Fruit fly (Drosophila melanogaster) whole organism, prepupa: ENCODE measurements around the gene Polr2H.
A peak's percentile ranks its signal among the peaks of the same experiment; 100 is the strongest.

Source experiments
- CG10669 ChIP-seq: fragments of 200-800 bp; sonication (Bioruptor generic); optimal IDR thresholded peaks from 3 replicates; lab custom pipeline; 2018; ENCODE audit warnings: missing biosample characterization, mild to moderate bottlenecking, missing genetic modification characterization, moderate library complexity
- CG11294 ChIP-seq: fragments of 200-800 bp; sonication (Bioruptor generic); IDR thresholded peaks from 2 replicates; pipeline ENCODE4 v1.3.6; 2022; ENCODE audit warnings: missing biosample characterization, missing genetic modification characterization
- CG11902 ChIP-seq: fragments of 200-800 bp; sonication (Bioruptor generic); optimal IDR thresholded peaks from 3 replicates; lab custom pipeline; 2016; ENCODE audit warnings: missing biosample characterization, missing genetic modification characterization
- CG1621 ChIP-seq: fragments of 200-800 bp; sonication (Bioruptor generic); optimal IDR thresholded peaks from 3 replicates; lab custom pipeline; 2018; ENCODE audit warnings: missing biosample characterization, mild to moderate bottlenecking, missing genetic modification characterization
- CG3032 ChIP-seq: fragments of 200-800 bp; optimal IDR thresholded peaks from 2 replicates; lab custom pipeline; 2019; ENCODE audit warnings: missing biosample characterization, mild to moderate bottlenecking, missing genetic modification characterization, moderate library complexity
- CG3919 ChIP-seq: fragments of 200-800 bp; sonication (Bioruptor generic); optimal IDR thresholded peaks from 3 replicates; lab custom pipeline; 2016; ENCODE audit warnings: missing biosample characterization, missing genetic modification characterization
- CG6163 ChIP-seq: fragments of 200-800 bp; sonication (Bioruptor generic); IDR thresholded peaks from 3 replicates; pipeline ENCODE4 v1.3.6; 2022; ENCODE audit warnings: missing biosample characterization, missing genetic modification characterization
- CG6792 ChIP-seq: fragments of 200-800 bp; sonication (Bioruptor generic); optimal IDR thresholded peaks from 3 replicates; lab custom pipeline; 2016; ENCODE audit warnings: missing biosample characterization, missing genetic modification characterization
- CG6808 ChIP-seq: fragments of 200-800 bp; sonication (Bioruptor generic); optimal IDR thresholded peaks from 3 replicates; lab custom pipeline; 2017; ENCODE audit warnings: missing biosample characterization, missing genetic modification characterization, mild to moderate bottlenecking, moderate library complexity, missing genetic modification reagents
- CG6854 ChIP-seq: fragments of 200-800 bp; sonication (Bioruptor generic); optimal IDR thresholded peaks from 2 replicates; lab custom pipeline; 2017; ENCODE audit warnings: missing biosample characterization, mild to moderate bottlenecking, missing genetic modification characterization
- CG7368 ChIP-seq: fragments of 200-800 bp; sonication (Bioruptor generic); optimal IDR thresholded peaks from 3 replicates; lab custom pipeline; 2016; ENCODE audit warnings: missing biosample characterization, missing genetic modification characterization
- CG9139 ChIP-seq: fragments of 200-800 bp; sonication (Bioruptor generic); optimal IDR thresholded peaks from 3 replicates; lab custom pipeline; 2017; ENCODE audit warnings: missing biosample characterization, mild to moderate bottlenecking, missing genetic modification characterization
- Eip78C ChIP-seq: fragments of 200-800 bp; sonication (Bioruptor generic); peaks from one replicate; lab custom pipeline; 2016; ENCODE audit warnings: missing biosample characterization, missing genetic modification characterization
- Eip93F ChIP-seq: fragments of 200-800 bp; sonication (Bioruptor generic); optimal IDR thresholded peaks from 2 replicates; lab custom pipeline; 2016; ENCODE audit warnings: missing biosample characterization, mild to moderate bottlenecking, missing genetic modification characterization
- Ets21C ChIP-seq: fragments of 200-800 bp; sonication (Bioruptor generic); optimal IDR thresholded peaks from 3 replicates; lab custom pipeline; 2016; ENCODE audit warnings: missing biosample characterization, missing genetic modification characterization
- Gug ChIP-seq: fragments of 200-800 bp; sonication (Bioruptor generic); IDR thresholded peaks from 2 replicates; pipeline ENCODE4 v1.3.6; 2022; ENCODE audit warnings: missing biosample characterization, missing genetic modification characterization
- Hr39 ChIP-seq: fragments of 200-800 bp; sonication (Bioruptor generic); optimal IDR thresholded peaks from 2 replicates; lab custom pipeline; 2016; ENCODE audit warnings: missing biosample characterization, missing genetic modification characterization
- Hr4 ChIP-seq: fragments of 200-800 bp; sonication (Bioruptor generic); optimal IDR thresholded peaks from 3 replicates; lab custom pipeline; 2016; ENCODE audit warnings: missing biosample characterization, missing genetic modification characterization
- Lpt ChIP-seq: fragments of 200-800 bp; sonication (Bioruptor generic); optimal IDR thresholded peaks from 3 replicates; lab custom pipeline; 2016; ENCODE audit warnings: missing biosample characterization, missing genetic modification characterization
- OdsH ChIP-seq: fragments of 200-800 bp; sonication (Bioruptor generic); optimal IDR thresholded peaks from 3 replicates; lab custom pipeline; 2016; ENCODE audit warnings: missing biosample characterization, missing genetic modification characterization
- Smox ChIP-seq: fragments of 200-800 bp; sonication (Bioruptor generic); optimal IDR thresholded peaks from 3 replicates; lab custom pipeline; 2016; ENCODE audit warnings: missing biosample characterization, missing genetic modification characterization
- Sox102F ChIP-seq: fragments of 200-800 bp; sonication (Bioruptor generic); optimal IDR thresholded peaks from 2 replicates; lab custom pipeline; 2016; ENCODE audit warnings: missing biosample characterization, mild to moderate bottlenecking, missing genetic modification characterization
- Sox15 ChIP-seq: fragments of 200-800 bp; sonication (Bioruptor generic); optimal IDR thresholded peaks from 3 replicates; lab custom pipeline; 2016; ENCODE audit warnings: missing biosample characterization, missing genetic modification characterization
- dac ChIP-seq: fragments of 200-800 bp; sonication (Bioruptor generic); optimal IDR thresholded peaks from 2 replicates; lab custom pipeline; 2017; ENCODE audit warnings: missing biosample characterization, mild to moderate bottlenecking, missing genetic modification characterization
- dsx ChIP-seq: fragments of 200-800 bp; optimal IDR thresholded peaks from 3 replicates; lab custom pipeline; 2019; ENCODE audit warnings: missing biosample characterization, mild to moderate bottlenecking, missing genetic modification characterization, moderate library complexity; ENCODE audit not compliant: poor library complexity, severe bottlenecking
- fd59A ChIP-seq: fragments of 200-800 bp; sonication (Bioruptor generic); optimal IDR thresholded peaks from 2 replicates; lab custom pipeline; 2017; ENCODE audit warnings: missing biosample characterization, mild to moderate bottlenecking, missing genetic modification characterization, missing genetic modification reagents
- fkh ChIP-seq: fragments of 200-800 bp; sonication (Bioruptor generic); optimal IDR thresholded peaks from 3 replicates; lab custom pipeline; 2017; ENCODE audit warnings: missing biosample characterization, mild to moderate bottlenecking, missing genetic modification characterization, moderate library complexity
- lz ChIP-seq: fragments of 200-800 bp; sonication (Bioruptor generic); optimal IDR thresholded peaks from 3 replicates; lab custom pipeline; 2016; ENCODE audit warnings: missing biosample characterization, missing genetic modification characterization
- salr ChIP-seq, 2 experiments: fragments of 200-800 bp; sonication (Bioruptor generic); optimal IDR thresholded peaks; 3 replicates each; lab custom pipeline; 2016 to 2018; ENCODE audit warnings: missing biosample characterization in 2 of 2, missing genetic modification characterization in 2 of 2, mild to moderate bottlenecking in 1 of 2
- spab ChIP-seq: fragments of 200-800 bp; sonication (Bioruptor generic); optimal IDR thresholded peaks from 2 replicates; lab custom pipeline; 2017; ENCODE audit warnings: missing biosample characterization, mild to moderate bottlenecking, missing genetic modification characterization, missing genetic modification reagents
- ss ChIP-seq, 2 experiments: fragments of 200-800 bp; sonication (Bioruptor generic); optimal IDR thresholded peaks; 2 replicates in 1 of 2; 3 replicates in 1 of 2; lab custom pipeline; 2017 to 2018; ENCODE audit warnings: mild to moderate bottlenecking in 2 of 2, missing biosample characterization in 2 of 2, missing genetic modification characterization in 2 of 2, moderate library complexity in 1 of 2
- svp ChIP-seq: fragments of 200-800 bp; sonication (Bioruptor generic); peaks from one replicate; lab custom pipeline; 2016; ENCODE audit warnings: missing biosample characterization, missing genetic modification characterization
- topi ChIP-seq: fragments of 200-800 bp; sonication (Bioruptor generic); optimal IDR thresholded peaks from 3 replicates; lab custom pipeline; 2016; ENCODE audit warnings: missing biosample characterization, missing genetic modification characterization
- vri ChIP-seq: fragments of 200-800 bp; sonication (Bioruptor generic); optimal IDR thresholded peaks from 3 replicates; lab custom pipeline; 2016; ENCODE audit warnings: missing biosample characterization, mild to moderate bottlenecking, missing genetic modification characterization

Gene Polr2H

dm6 chr3L:21685753-21686152 is 43.0 kb upstream of the Polr2H start (continued):
- TF ChIP-seq CG1621 (tag; lab: Kevin White, UChicago): peak; percentile 70
- peak; percentile 92 for TF ChIP-seq CG6808 (GFP tag; lab: Kevin White, UChicago)
- TF ChIP-seq CG6792 (GFP tag; lab: Kevin White, UChicago): peak; percentile 66
- peak; percentile 34 for TF ChIP-seq Sox15
- peak; percentile 73 for TF ChIP-seq CG3919 (GFP tag; lab: Kevin White, UChicago)
- TF ChIP-seq dac: no peak
- TF ChIP-seq CG3032: peak; percentile 93
- TF ChIP-seq Ets21C (GFP tag; lab: Kevin White, UChicago): no peak
- peak; percentile 13 for TF ChIP-seq CG11902 (GFP tag; lab: Kevin White, UChicago)
- peak; percentile 72 for TF ChIP-seq CG9139 (GFP tag; lab: Kevin White, UChicago)
- 0 out of 3 replicates have a peak, but pooled peaks have one; percentile 25 for TF ChIP-seq CG6163
- no peak for TF ChIP-seq vri (GFP tag; lab: Kevin White, UChicago)
- TF ChIP-seq spab (GFP tag; lab: Kevin White, UChicago): peak; percentile 89
- peak; percentile 67 to 83 for TF ChIP-seq salr (GFP tag; optimal IDR thresholded peaks at IDR 0.05; lab: Kevin White, UChicago)
- TF ChIP-seq lz (GFP tag; lab: Kevin White, UChicago): peak; percentile 19
- no peak; the same call in 1 of the 2 replicates for TF ChIP-seq CG11294 (GFP tag; lab: Robert Waterston, UW)
- no peak for TF ChIP-seq Sox102F (GFP tag; lab: Kevin White, UChicago)
- peak; percentile 88 for TF ChIP-seq dsx (GFP tag; lab: Kevin White, UChicago)
- TF ChIP-seq CG6854 (GFP tag; lab: Kevin White, UChicago): no peak
- TF ChIP-seq CG7368: peak; percentile 67
- peak; percentile 89 for TF ChIP-seq CG10669
- TF ChIP-seq Eip93F (GFP tag; lab: Kevin White, UChicago): no peak
- TF ChIP-seq fd59A (GFP tag; lab: Kevin White, UChicago): peak; percentile 91
- peak; percentile 11 for TF ChIP-seq Hr39 (GFP tag; lab: Kevin White, UChicago)
- TF ChIP-seq Lpt (GFP tag; lab: Kevin White, UChicago): peak; percentile 58
- TF ChIP-seq Hr4: peak; percentile 32
- TF ChIP-seq, all 60 proteins: peak for 42

dm6 chr3L:21688607-21689129 is 40.1 kb upstream of the Polr2H start:
- TF ChIP-seq Eip93F (GFP tag; lab: Kevin White, UChicago) (no peak), CG3919 (GFP tag; lab: Kevin White, UChicago) (no peak), svp (GFP tag; lab: Kevin White, UChicago) (peak; percentile 53), fd59A (GFP tag; lab: Kevin White, UChicago) (peak; percentile 1), OdsH (GFP tag; lab: Kevin White, UChicago) (no peak), Eip78C (GFP tag; lab: Kevin White, UChicago) (peak; percentile 57)
- TF ChIP-seq, all 60 proteins: peak for 3

- TF ChIP-seq Gug (GFP tag; lab: Robert Waterston, UW): no peak
- no peak for TF ChIP-seq CG6792 (GFP tag; lab: Kevin White, UChicago)
- no peak for TF ChIP-seq lz (GFP tag; lab: Kevin White, UChicago)
- TF ChIP-seq CG6808 (GFP tag; lab: Kevin White, UChicago): no peak
- TF ChIP-seq ss (GFP tag; optimal IDR thresholded peaks at IDR 0.05; lab: Kevin White, UChicago): no peak
- no peak for TF ChIP-seq CG6854 (GFP tag; lab: Kevin White, UChicago)
- TF ChIP-seq fkh (GFP tag; lab: Kevin White, UChicago): no peak
- TF ChIP-seq Smox (GFP tag; lab: Kevin White, UChicago): no peak
- no peak for TF ChIP-seq CG11902 (GFP tag; lab: Kevin White, UChicago)
Measured at dm6 chr3L:21694647-21695046, 34.1 kb upstream of the Polr2H start.

dm6 chr3L:21700052-21700451 is 28.7 kb upstream of the Polr2H start:
- TF ChIP-seq topi (no peak), Sox102F (GFP tag; lab: Kevin White, UChicago) (no peak), CG6163 (0 out of 3 replicates have a peak, but pooled peaks have one; percentile 12)
- TF ChIP-seq, all 60 proteins: peak for 1
